Fruit fly (Drosophila melanogaster) whole organism, wandering third instar larva: ENCODE results near the gene Toll-9.

Experiments used
- fru ChIP-seq: fragments of 200-800 bp; sonication (Bioruptor generic); optimal IDR thresholded peaks from 3 replicates; lab custom pipeline; 2016; ENCODE audit warnings: missing biosample characterization, mild to moderate bottlenecking, missing genetic modification characterization
- jim ChIP-seq: fragments of 175-275, 200-325 bp; sonication (Bioruptor generic); optimal IDR thresholded peaks from 2 replicates; lab custom pipeline; 2016; ENCODE audit warnings: missing biosample characterization, mild to moderate bottlenecking, missing genetic modification characterization
- pan ChIP-seq: fragments of >200 bp; optimal IDR thresholded peaks from 2 replicates; lab custom pipeline; 2017
- rgr ChIP-seq: fragments of 200-800 bp; sonication (Bioruptor generic); optimal IDR thresholded peaks from 3 replicates; lab custom pipeline; 2016; ENCODE audit warnings: missing biosample characterization, mild to moderate bottlenecking, missing genetic modification characterization

DNA sequence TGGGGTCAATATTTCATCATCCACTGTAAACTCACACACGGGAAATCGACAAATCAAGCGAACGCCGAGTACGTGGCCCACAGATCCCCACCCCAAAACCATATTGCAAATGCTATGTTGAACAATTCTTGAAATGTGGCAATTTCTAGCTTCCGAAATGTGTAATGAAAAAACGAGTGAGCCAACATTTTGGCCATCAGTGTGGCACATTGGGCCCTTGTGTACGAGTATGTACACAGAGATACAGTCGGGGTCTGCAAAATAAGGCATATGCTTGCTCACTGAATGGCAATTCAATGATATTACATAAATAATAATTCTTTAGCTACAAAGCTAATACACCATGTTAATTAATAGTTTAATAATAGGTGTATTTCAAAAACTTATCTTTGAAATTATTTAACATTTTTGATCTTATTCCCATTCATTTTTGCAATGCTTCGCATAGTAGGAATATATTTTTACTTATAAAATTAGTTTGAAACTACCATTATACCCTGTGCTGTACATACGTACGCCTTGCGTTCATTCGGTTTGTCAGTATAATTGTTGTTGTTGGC is 33.1 kb upstream of the Toll-9 start:
- peak; percentile 18 for TF ChIP-seq jim (GFP tag; lab: Kevin White, UChicago)
- TF ChIP-seq fru (GFP tag; lab: Kevin White, UChicago): peak; percentile 90
- TF ChIP-seq rgr (GFP tag; lab: Kevin White, UChicago): peak; percentile 90
- no peak for TF ChIP-seq pan (lab: Kevin White, UChicago)
